Worm (Caenorhabditis elegans): ENCODE results near the gene odr-4.

- no peak for TF ChIP-seq irx-1 (tag; optimal IDR thresholded peaks at IDR 0.05)
- TF ChIP-seq lin-35 (GFP tag; optimal IDR thresholded peaks at IDR 0.05), result no peak
- no peak for TF ChIP-seq pax-3 (tag; optimal IDR thresholded peaks at IDR 0.05)
- no peak for TF ChIP-seq pag-3 (tag; optimal IDR thresholded peaks at IDR 0.05; ENCODE audit: borderline replicate concordance, insufficient read depth)
- no peak for TF ChIP-seq ama-1 (optimal IDR thresholded peaks at IDR 0.05)
- no peak for TF ChIP-seq aha-1 (tag; optimal IDR thresholded peaks at IDR 0.05)
- TF ChIP-seq zag-1 (tag; optimal IDR thresholded peaks at IDR 0.05), result no peak
- TF ChIP-seq unc-30 (tag; optimal IDR thresholded peaks at IDR 0.05), result no peak
- no peak for TF ChIP-seq Y116A8C.19 (tag; optimal IDR thresholded peaks at IDR 0.05; ENCODE audit: borderline replicate concordance)
- no peak for TF ChIP-seq mep-1 (tag; optimal IDR thresholded peaks at IDR 0.05)
- TF ChIP-seq mab-9 (GFP tag; IDR thresholded peaks at IDR 0.05), result no peak
- no peak for TF ChIP-seq ztf-11 (tag; optimal IDR thresholded peaks at IDR 0.05)
- no peak for TF ChIP-seq fkh-10 (GFP tag; optimal IDR thresholded peaks at IDR 0.05)
Measured at ce11 chrIII:6736971-6737370, 6.4 kb downstream of the odr-4 start, which contains the start of gene K07E12.2.
